Worm (Caenorhabditis elegans) whole organism, L4 larva: Measurements from ENCODE around the gene serp-1.2.

Experiments
- D1046.2 ChIP-seq: fragments of 200-800 bp; sonication (Bioruptor generic); IDR thresholded peaks from 2 replicates; pipeline ENCODE4 v1.3.6; 2022; ENCODE audit warnings: missing genetic modification characterization, missing compliant biosample characterization
- ZK337.2 ChIP-seq: fragments of 200-800 bp; sonication (Bioruptor generic); IDR thresholded peaks from 2 replicates; pipeline ENCODE4 v1.3.6; 2022; ENCODE audit warnings: missing genetic modification reagents, missing genetic modification characterization, missing compliant biosample characterization
- ama-1 ChIP-seq: fragments of 150-350 bp; optimal IDR thresholded peaks from 2 replicates; lab custom pipeline; 2014; ENCODE audit warnings: inconsistent platforms, mixed read lengths
- ceh-44 ChIP-seq: fragments of 200-800 bp; sonication (Bioruptor generic); IDR thresholded peaks from 2 replicates; pipeline ENCODE4 v1.3.6; 2022; ENCODE audit warnings: missing genetic modification reagents, missing genetic modification characterization, missing compliant biosample characterization
- ceh-62 ChIP-seq: sonication (generic microtip); optimal IDR thresholded peaks from 2 replicates; lab custom pipeline; 2017; ENCODE audit warnings: missing biosample characterization, missing genetic modification characterization
- egl-27 ChIP-seq: sonication (generic microtip); optimal IDR thresholded peaks from 3 replicates; lab custom pipeline; 2017; ENCODE audit warnings: missing biosample characterization, missing genetic modification reagents, missing genetic modification characterization
- hlh-11 ChIP-seq: fragments of 200-800 bp; sonication (Bioruptor generic); optimal IDR thresholded peaks from 2 replicates; lab custom pipeline; 2018; ENCODE audit warnings: mild to moderate bottlenecking, missing genetic modification characterization, missing compliant biosample characterization
- nhr-102 ChIP-seq: sonication (generic microtip); optimal IDR thresholded peaks from 2 replicates; lab custom pipeline; 2016; ENCODE audit warnings: mild to moderate bottlenecking, missing genetic modification characterization, moderate library complexity, missing compliant biosample characterization
- nhr-237 ChIP-seq: sonication (generic microtip); optimal IDR thresholded peaks from 2 replicates; lab custom pipeline; 2017; ENCODE audit warnings: missing biosample characterization, missing genetic modification characterization
- nhr-6 ChIP-seq: fragments of 150-350 bp; optimal IDR thresholded peaks from 2 replicates; lab custom pipeline; 2014; ENCODE audit warnings: missing biosample characterization, missing genetic modification characterization
- set-16 ChIP-seq: fragments of 200-800 bp; sonication (Bioruptor generic); IDR thresholded peaks from 2 replicates; pipeline ENCODE4 v1.3.6; 2022; ENCODE audit warnings: missing genetic modification reagents, missing genetic modification characterization, missing compliant biosample characterization
- zag-1 ChIP-seq: fragments of 150-350 bp; optimal IDR thresholded peaks from 2 replicates; lab custom pipeline; 2014; ENCODE audit warnings: missing biosample characterization, missing genetic modification characterization
- ztf-11 ChIP-seq: fragments of 150-350 bp; optimal IDR thresholded peaks from 2 replicates; lab custom pipeline; 2014; ENCODE audit warnings: missing biosample characterization, missing genetic modification characterization
- ztf-7 ChIP-seq: fragments of 150-350 bp; optimal IDR thresholded peaks from 2 replicates; lab custom pipeline; 2014; ENCODE audit warnings: missing biosample characterization, missing genetic modification characterization

ce11 chrIV:8205272-8206098 lies 20.0 kb upstream of the serp-1.2 start, which contains the start of gene hgrs-1:
- TF ChIP-seq nhr-102 (tag; lab: Kevin White, UChicago) (no peak), ceh-62 (tag; lab: Kevin White, UChicago) (no peak), ceh-44 (GFP tag; lab: Robert Waterston, UW) (no peak), nhr-6 (peak; percentile 23), egl-27 (tag; lab: Kevin White, UChicago) (no peak), nhr-237 (tag; lab: Kevin White, UChicago) (no peak), zag-1 (tag; lab: Kevin White, UChicago) (no peak), ztf-7 (tag; lab: Kevin White, UChicago) (no peak), ama-1 (lab: Kevin White, UChicago) (no peak), hlh-11 (no peak), ZK337.2 (GFP tag; lab: Robert Waterston, UW) (no peak), D1046.2 (GFP tag; lab: Robert Waterston, UW) (no peak), ztf-11 (tag; lab: Kevin White, UChicago) (no peak), set-16 (GFP tag; lab: Robert Waterston, UW) (no peak)
